Fruit fly (Drosophila melanogaster): ENCODE results near the gene CG34292.

DNA sequence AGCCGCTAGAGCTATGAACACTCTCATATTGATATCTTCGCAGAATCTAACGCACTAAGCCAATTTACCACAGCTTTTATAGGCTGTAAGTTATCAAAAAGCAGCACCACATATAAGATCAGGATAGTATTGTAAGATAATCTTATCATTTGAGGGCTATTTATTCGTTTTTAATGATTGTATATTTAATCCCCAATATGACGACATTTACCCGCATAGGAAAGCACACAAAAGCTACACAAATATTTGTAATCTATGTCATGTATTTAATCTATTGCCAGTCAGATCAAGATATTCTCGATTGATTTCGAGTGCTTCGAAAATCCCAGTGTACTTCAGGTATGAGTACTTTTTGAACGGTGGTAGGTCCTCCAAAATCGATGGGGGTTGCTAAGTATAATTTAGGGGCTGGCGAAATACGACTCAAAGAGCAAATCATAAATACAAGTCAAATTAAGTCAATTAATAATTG, 42.3 kb upstream of the CG34292 start, which contains the start of gene CG17191:
- TF ChIP-seq psq (optimal IDR thresholded peaks at IDR 0.05) (no peak), EcR (GFP tag; optimal IDR thresholded peaks at IDR 0.05) (no peak), Dll (optimal IDR thresholded peaks at IDR 0.05) (no peak)
